Fruit fly (Drosophila melanogaster): Measurements from ENCODE around the gene Vml.

DNA sequence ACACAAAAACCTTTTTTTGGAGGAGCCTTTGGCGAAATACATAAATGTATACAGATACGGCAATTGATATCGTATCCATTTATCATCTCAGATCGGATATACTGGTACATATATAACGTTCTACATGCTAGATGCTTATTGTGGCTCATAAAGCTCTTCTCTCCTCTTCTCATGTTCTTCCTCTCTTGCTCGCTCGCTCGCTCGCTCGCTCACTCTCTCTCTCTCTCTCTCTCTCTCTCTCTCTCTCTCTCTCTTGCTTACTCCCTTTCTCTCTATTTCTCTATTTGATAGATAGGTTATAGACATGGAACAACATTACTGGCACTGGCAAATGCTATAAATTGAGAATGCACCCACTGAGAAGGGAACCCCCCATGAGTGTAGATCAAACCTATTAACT is 20.6 kb upstream of the Vml start:
- TF ChIP-seq usp (GFP tag; optimal IDR thresholded peaks at IDR 0.05) = no peak
- TF ChIP-seq Abd-B (GFP tag; optimal IDR thresholded peaks at IDR 0.05) = no peak
- TF ChIP-seq woc (GFP tag; optimal IDR thresholded peaks at IDR 0.05) = no peak
- TF ChIP-seq rgr (GFP tag; optimal IDR thresholded peaks at IDR 0.05) = no peak
- no peak for TF ChIP-seq fru (GFP tag; optimal IDR thresholded peaks at IDR 0.05)
- TF ChIP-seq CG32264 (GFP tag; optimal IDR thresholded peaks at IDR 0.05) = no peak
- no peak for TF ChIP-seq pan (optimal IDR thresholded peaks at IDR 0.05)
- no peak for TF ChIP-seq Mio (GFP tag; optimal IDR thresholded peaks at IDR 0.05)
- no peak for TF ChIP-seq psq (GFP tag; optimal IDR thresholded peaks at IDR 0.05)
